Worm (Caenorhabditis elegans) whole organism, midembryonic: Measurements from ENCODE around the gene ZK512.11.

Source experiments
- T22C8.4 ChIP-seq: fragments of 200-800 bp; sonication (Bioruptor generic); IDR thresholded peaks from 2 replicates; pipeline ENCODE4 v1.3.6; 2022; ENCODE audit warnings: missing genetic modification characterization, missing compliant biosample characterization
- cog-1 ChIP-seq: sonication (generic microtip); optimal IDR thresholded peaks from 2 replicates; lab custom pipeline; 2016; ENCODE audit warnings: missing genetic modification characterization, missing compliant biosample characterization
- flt-1 ChIP-seq: fragments of 200-800 bp; sonication (Bioruptor generic); IDR thresholded peaks from 2 replicates; pipeline ENCODE4 v1.3.6; 2022; ENCODE audit warnings: missing genetic modification characterization, missing compliant biosample characterization
- klf-2 ChIP-seq: fragments of 200-800 bp; sonication (Bioruptor generic); conservative IDR thresholded peaks from 2 replicates; pipeline ENCODE4 v1.3.6; 2022; ENCODE audit warnings: missing genetic modification reagents, missing genetic modification characterization, missing compliant biosample characterization
- med-1 ChIP-seq: sonication (generic microtip); optimal IDR thresholded peaks from 2 replicates; lab custom pipeline; 2017; ENCODE audit warnings: missing genetic modification characterization, mild to moderate bottlenecking, missing compliant biosample characterization, antibody characterized with exemption, missing genetic modification reagents; ENCODE audit not compliant: insufficient read depth
- ref-1 ChIP-seq: fragments of 200-800 bp; sonication (Bioruptor generic); conservative IDR thresholded peaks from 2 replicates; pipeline ENCODE4 v1.3.6; 2022; ENCODE audit warnings: missing genetic modification reagents, missing genetic modification characterization, missing compliant biosample characterization
- tab-1 ChIP-seq: fragments of 200-800 bp; sonication (Bioruptor generic); IDR thresholded peaks from 2 replicates; pipeline ENCODE4 v1.3.6; 2022; ENCODE audit warnings: missing genetic modification characterization, missing compliant biosample characterization
- ztf-23 ChIP-seq: fragments of 200-800 bp; sonication (Bioruptor generic); IDR thresholded peaks from 2 replicates; pipeline ENCODE4 v1.3.6; 2022; ENCODE audit warnings: missing genetic modification reagents, missing genetic modification characterization, missing compliant biosample characterization
- ztf-29 ChIP-seq: fragments of 200-800 bp; sonication (Bioruptor generic); IDR thresholded peaks from 2 replicates; pipeline ENCODE4 v1.3.6; 2022; ENCODE audit warnings: missing genetic modification reagents, missing genetic modification characterization, missing compliant biosample characterization

The ZK512.11 gene

DNA sequence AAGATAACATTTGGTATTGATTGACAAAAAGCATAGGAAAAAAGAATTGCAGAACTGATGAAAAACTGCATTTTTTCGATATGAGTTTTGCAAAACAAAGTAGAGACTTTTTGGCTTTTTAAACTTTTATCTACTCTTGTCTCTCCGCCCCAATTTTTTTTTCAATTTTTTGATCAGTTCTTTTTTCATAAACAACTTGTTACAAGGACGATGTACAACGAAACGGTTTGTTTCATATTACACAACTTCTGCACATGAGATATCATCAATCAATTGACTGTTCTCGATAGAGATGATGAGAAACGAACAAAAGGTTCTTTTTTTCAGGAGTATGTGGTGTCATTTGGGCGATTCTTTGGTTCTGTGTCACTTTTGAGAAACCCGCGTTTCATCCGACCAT, 5.4 kb upstream of the ZK512.11 start, which contains the start of gene ZK512.7:
ZK512.7 (minus strand) TSS at position 101 of the 400 bp plus-strand sequence.
- TF ChIP-seq ztf-23 (GFP tag; lab: Robert Waterston, UW) (no peak), ztf-29 (GFP tag; lab: Robert Waterston, UW) (no peak), cog-1 (tag; lab: Kevin White, UChicago) (no peak), tab-1 (GFP tag; lab: Robert Waterston, UW) (no peak), flt-1 (GFP tag; lab: Robert Waterston, UW) (no peak)

DNA sequence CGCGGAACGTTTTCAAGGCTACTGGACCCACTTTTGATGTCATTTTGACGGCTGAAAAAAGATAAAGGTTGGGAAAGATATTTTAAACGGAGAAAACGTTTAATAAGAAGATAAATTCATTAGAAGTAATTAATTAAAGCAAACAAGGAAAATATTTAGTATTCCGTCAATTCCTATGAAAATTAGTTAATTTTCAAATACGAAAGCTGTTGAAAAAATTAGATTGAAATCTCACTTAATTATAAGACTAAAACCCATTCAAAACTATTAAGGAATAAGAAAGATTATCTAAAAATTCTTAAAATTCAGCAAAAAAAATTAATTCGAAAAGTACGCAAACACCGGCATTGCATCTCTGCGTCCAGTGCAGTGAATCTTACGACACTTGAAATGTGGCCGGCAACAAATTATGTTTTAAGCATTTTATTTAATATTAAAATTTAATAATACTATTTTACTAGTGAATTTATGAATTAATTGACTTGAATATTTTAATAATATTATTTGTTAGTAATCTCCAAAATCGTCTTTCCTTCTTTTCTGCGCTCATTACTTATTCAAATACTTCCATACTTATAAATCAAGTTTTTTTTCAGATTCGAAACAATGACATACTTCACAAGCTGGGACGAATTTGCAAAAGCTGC, 856 bp downstream of the ZK512.11 start, which contains the start of the genes ZK512.2 and ZK512.4:
ZK512.2 (minus strand) TSS at position 51 of the 647 bp plus-strand sequence.
ZK512.4 (plus strand) TSS at position 597 of the 647 bp plus-strand sequence.
- no peak for TF ChIP-seq cog-1 (tag; lab: Kevin White, UChicago)
- TF ChIP-seq med-1 (GFP tag; lab: Kevin White, UChicago), result no peak
- TF ChIP-seq ztf-29 (GFP tag; lab: Robert Waterston, UW), result no peak
- no peak for TF ChIP-seq flt-1 (GFP tag; lab: Robert Waterston, UW)
- no peak for TF ChIP-seq tab-1 (GFP tag; lab: Robert Waterston, UW)
- TF ChIP-seq ref-1 (GFP tag; lab: Robert Waterston, UW), result no peak
- TF ChIP-seq klf-2 (GFP tag; lab: Robert Waterston, UW), result no peak
- no peak for TF ChIP-seq ztf-23 (GFP tag; lab: Robert Waterston, UW)
- no peak for TF ChIP-seq T22C8.4 (GFP tag; lab: Robert Waterston, UW)

DNA sequence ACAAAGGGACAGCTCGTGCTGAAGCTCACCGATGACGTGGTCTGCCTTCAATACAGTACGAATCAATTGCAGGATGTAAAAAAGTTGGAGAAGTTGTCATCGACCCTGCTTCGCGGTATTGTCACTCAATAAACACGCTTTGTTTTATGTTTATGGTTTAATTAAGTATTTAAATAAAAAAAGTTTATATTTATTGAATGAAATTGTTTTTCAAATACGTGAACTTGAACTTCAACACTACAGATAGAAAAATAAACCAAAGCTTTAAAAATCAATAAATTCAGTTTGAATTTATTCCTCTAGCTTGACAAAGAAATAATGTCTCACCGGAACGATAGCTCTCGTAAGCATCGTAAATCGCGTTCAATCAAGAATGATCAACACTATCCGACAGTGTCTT, 1.8 kb downstream of the ZK512.11 start, which contains the start of gene ZK512.8:
ZK512.8 (plus strand) TSS at position 301 of the 400 bp plus-strand sequence.
- no peak for TF ChIP-seq ztf-29 (GFP tag; lab: Robert Waterston, UW)

ce11 chrIII:9149132-9149531, 5.1 kb downstream of the ZK512.11 start:
- TF ChIP-seq cog-1 (tag; lab: Kevin White, UChicago) (no peak), ztf-29 (GFP tag; lab: Robert Waterston, UW) (no peak), med-1 (GFP tag; lab: Kevin White, UChicago) (no peak), ref-1 (GFP tag; lab: Robert Waterston, UW) (no peak), ztf-23 (GFP tag; lab: Robert Waterston, UW) (no peak), tab-1 (GFP tag; lab: Robert Waterston, UW) (no peak), klf-2 (GFP tag; lab: Robert Waterston, UW) (no peak), T22C8.4 (GFP tag; lab: Robert Waterston, UW) (no peak), flt-1 (GFP tag; lab: Robert Waterston, UW) (no peak)

- TF ChIP-seq klf-2 (GFP tag; lab: Robert Waterston, UW), result no peak
- no peak for TF ChIP-seq ref-1 (GFP tag; lab: Robert Waterston, UW)
- TF ChIP-seq tab-1 (GFP tag; lab: Robert Waterston, UW), result no peak
- TF ChIP-seq ztf-29 (GFP tag; lab: Robert Waterston, UW), result no peak
- no peak for TF ChIP-seq ztf-23 (GFP tag; lab: Robert Waterston, UW)
- no peak for TF ChIP-seq med-1 (GFP tag; lab: Kevin White, UChicago)
- no peak for TF ChIP-seq T22C8.4 (GFP tag; lab: Robert Waterston, UW)
- TF ChIP-seq flt-1 (GFP tag; lab: Robert Waterston, UW), result no peak
Measured at ce11 chrIII:9151782-9152181, 7.8 kb downstream of the ZK512.11 start.

ce11 chrIII:9152950-9153349, 8.9 kb downstream of the ZK512.11 start:
- TF ChIP-seq ztf-23 (GFP tag; lab: Robert Waterston, UW), result no peak
- TF ChIP-seq med-1 (GFP tag; lab: Kevin White, UChicago), result no peak
- no peak for TF ChIP-seq tab-1 (GFP tag; lab: Robert Waterston, UW)
- TF ChIP-seq ref-1 (GFP tag; lab: Robert Waterston, UW), result no peak
- TF ChIP-seq klf-2 (GFP tag; lab: Robert Waterston, UW), result no peak
- TF ChIP-seq T22C8.4 (GFP tag; lab: Robert Waterston, UW), result no peak
- no peak for TF ChIP-seq cog-1 (tag; lab: Kevin White, UChicago)
- TF ChIP-seq ztf-29 (GFP tag; lab: Robert Waterston, UW), result no peak
- TF ChIP-seq flt-1 (GFP tag; lab: Robert Waterston, UW), result no peak

DNA sequence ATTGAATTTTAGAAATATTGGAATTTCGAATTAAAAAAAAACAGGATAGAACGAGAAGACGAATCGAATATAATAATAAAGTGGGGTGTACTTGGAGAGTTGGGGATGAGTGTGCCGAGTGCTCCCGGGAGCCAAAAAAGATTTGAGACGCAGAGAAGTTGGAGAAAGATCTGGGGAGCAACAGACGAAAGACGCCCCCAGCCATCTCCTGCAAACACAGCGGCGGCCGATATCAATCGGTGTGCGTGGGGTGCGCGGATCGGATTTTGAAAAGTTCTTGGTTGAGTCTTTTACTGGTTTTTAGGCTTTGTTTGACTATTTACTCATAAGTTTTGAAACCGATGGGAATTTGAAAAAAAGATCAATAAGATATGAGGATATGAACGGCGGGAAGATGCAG, 9.8 kb downstream of the ZK512.11 start, which contains the start of gene nhl-1:
nhl-1 (minus strand) TSS at position 101 of the 400 bp plus-strand sequence.
- TF ChIP-seq ztf-29 (GFP tag; lab: Robert Waterston, UW), result no peak
- TF ChIP-seq klf-2 (GFP tag; lab: Robert Waterston, UW), result no peak
- no peak for TF ChIP-seq flt-1 (GFP tag; lab: Robert Waterston, UW)
- TF ChIP-seq T22C8.4 (GFP tag; lab: Robert Waterston, UW), result no peak
- no peak for TF ChIP-seq med-1 (GFP tag; lab: Kevin White, UChicago)
- no peak for TF ChIP-seq ref-1 (GFP tag; lab: Robert Waterston, UW)
- no peak for TF ChIP-seq tab-1 (GFP tag; lab: Robert Waterston, UW)
- no peak for TF ChIP-seq cog-1 (tag; lab: Kevin White, UChicago)
- TF ChIP-seq ztf-23 (GFP tag; lab: Robert Waterston, UW), result no peak

DNA sequence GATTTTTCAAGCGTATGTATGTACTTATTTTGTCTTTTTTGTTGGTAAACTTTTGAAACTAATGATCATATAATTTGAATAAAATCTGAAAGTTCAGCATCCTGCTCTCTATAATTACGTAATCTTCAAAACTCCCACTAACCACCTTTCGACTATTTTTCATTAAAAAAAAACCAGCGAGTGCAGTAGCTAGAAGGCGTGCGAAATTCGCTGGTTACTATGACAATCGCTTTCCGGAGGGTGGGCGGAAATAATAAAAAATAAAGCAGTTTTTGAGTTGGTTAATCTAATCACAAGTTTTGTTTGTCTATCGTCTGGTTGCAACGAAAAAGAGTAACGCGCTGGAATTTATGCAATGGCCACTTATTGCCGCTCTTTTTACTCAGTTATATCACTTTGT, 10.8 kb downstream of the ZK512.11 start, which contains the start of gene irld-34:
irld-34 (plus strand) TSS at position 301 of the 400 bp plus-strand sequence.
- TF ChIP-seq med-1 (GFP tag; lab: Kevin White, UChicago), result no peak
- TF ChIP-seq ztf-29 (GFP tag; lab: Robert Waterston, UW), result no peak
- TF ChIP-seq flt-1 (GFP tag; lab: Robert Waterston, UW), result no peak
- no peak for TF ChIP-seq ref-1 (GFP tag; lab: Robert Waterston, UW)
- TF ChIP-seq ztf-23 (GFP tag; lab: Robert Waterston, UW), result no peak
- TF ChIP-seq cog-1 (tag; lab: Kevin White, UChicago), result no peak
- no peak for TF ChIP-seq klf-2 (GFP tag; lab: Robert Waterston, UW)

DNA sequence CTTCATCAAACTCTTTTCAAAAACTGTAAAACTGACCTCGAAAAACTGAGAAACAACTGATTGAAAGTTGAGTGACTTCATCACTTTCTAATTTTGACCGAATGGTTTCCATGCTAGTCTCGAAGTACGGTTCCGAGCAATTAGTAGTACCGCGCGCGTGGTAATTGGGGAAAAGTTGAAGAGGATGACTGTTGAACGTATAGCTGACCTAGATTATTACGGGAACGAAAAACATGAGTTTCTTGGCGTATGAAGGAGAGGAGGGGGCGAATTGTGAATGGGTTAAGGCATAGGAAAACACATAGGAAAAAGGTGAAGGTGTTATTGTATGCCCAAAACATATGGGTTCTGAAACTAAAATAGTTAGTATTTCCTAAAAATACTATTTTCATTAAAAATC, 17.5 kb downstream of the ZK512.11 start, which contains the start of gene ptr-9:
ptr-9 (minus strand) TSS at position 101 of the 400 bp plus-strand sequence.
- TF ChIP-seq T22C8.4 (GFP tag; lab: Robert Waterston, UW) (no peak), klf-2 (GFP tag; lab: Robert Waterston, UW) (no peak), flt-1 (GFP tag; lab: Robert Waterston, UW) (no peak), cog-1 (tag; lab: Kevin White, UChicago) (no peak), ztf-29 (GFP tag; lab: Robert Waterston, UW) (no peak), ref-1 (GFP tag; lab: Robert Waterston, UW) (no peak), ztf-23 (GFP tag; lab: Robert Waterston, UW) (no peak), med-1 (GFP tag; lab: Kevin White, UChicago) (no peak), tab-1 (GFP tag; lab: Robert Waterston, UW) (no peak)
